Fruit fly (Drosophila melanogaster): ENCODE measurements around the gene Septin1.

The Septin1 gene

dm6 chrX:21339476-21339931, 18.6 kb upstream of the Septin1 start, which contains the start of the genes tty and fliI (continued):
- TF ChIP-seq ase (GFP tag; IDR thresholded peaks at IDR 0.05) (peak; percentile 90), CG16815 (GFP tag; optimal IDR thresholded peaks at IDR 0.05) (peak; percentile 82), Dref (GFP tag; IDR thresholded peaks at IDR 0.05) (peak; percentile 46), hkb (optimal IDR thresholded peaks at IDR 0.05) (no peak), hkb (GFP tag; IDR thresholded peaks at IDR 0.05) (peak; percentile 88), gcm2 (GFP tag; optimal IDR thresholded peaks at IDR 0.05) (peak; percentile 20), CG1647 (GFP tag; optimal IDR thresholded peaks at IDR 0.05) (peak; percentile 72), CG10321 (GFP tag; IDR thresholded peaks at IDR 0.05) (peak; percentile 49; the same call in 1 of the 2 replicates), zen2 (GFP tag; IDR thresholded peaks at IDR 0.05; ENCODE audit: partially characterized antibody) (no peak), Dll (GFP tag; IDR thresholded peaks at IDR 0.05; ENCODE audit: partially characterized antibody) (0 out of 4 replicates have a peak, but pooled peaks have one; percentile 24), crp (GFP tag; optimal IDR thresholded peaks at IDR 0.05) (peak in 1 of 2 experiments; percentile 56), Side (GFP tag; optimal IDR thresholded peaks at IDR 0.05) (peak; percentile 77), CG15479 (GFP tag; optimal IDR thresholded peaks at IDR 0.05) (no peak), ems (GFP tag; optimal IDR thresholded peaks at IDR 0.05) (peak; percentile 80), Hr3 (GFP tag; optimal IDR thresholded peaks at IDR 0.05) (peak; percentile 77), tap (tag; optimal IDR thresholded peaks at IDR 0.05) (peak; percentile 60), CG11560 (tag; IDR thresholded peaks at IDR 0.05) (peak; percentile 75; the same call in 2 of the 3 replicates), NC2α (GFP tag; optimal IDR thresholded peaks at IDR 0.05) (peak; percentile 67), HLH4C (GFP tag; IDR thresholded peaks at IDR 0.05; ENCODE audit: partially characterized antibody) (no peak), Deaf1 (tag; optimal IDR thresholded peaks at IDR 0.05) (peak; percentile 54), CG17912 (GFP tag; optimal IDR thresholded peaks at IDR 0.05) (peak; percentile 41), eyg (GFP tag; optimal IDR thresholded peaks at IDR 0.05) (peak; percentile 66), CG4360 (GFP tag; IDR thresholded peaks at IDR 0.05) (0 out of 2 replicates have a peak, but pooled peaks have one; percentile 5), Fer1 (GFP tag; optimal IDR thresholded peaks at IDR 0.05) (peak; percentile 61), zfh2 (GFP tag; optimal IDR thresholded peaks at IDR 0.05) (peak; percentile 90), Vsx1 (GFP tag; optimal IDR thresholded peaks at IDR 0.05) (peak; percentile 74), onecut (GFP tag; IDR thresholded peaks at IDR 0.05) (peak; percentile 43), Mes4 (GFP tag; optimal IDR thresholded peaks at IDR 0.05) (peak; percentile 74), chn (GFP tag; optimal IDR thresholded peaks at IDR 0.05) (peak; percentile 92), CG7987 (GFP tag; optimal IDR thresholded peaks at IDR 0.05) (peak; percentile 69), CG6654 (GFP tag; optimal IDR thresholded peaks at IDR 0.05) (peak; percentile 36), Lhr (GFP tag; optimal IDR thresholded peaks at IDR 0.05) (peak; percentile 88), CG17568 (GFP tag; optimal IDR thresholded peaks at IDR 0.05) (no peak), vvl (GFP tag; IDR thresholded peaks at IDR 0.05) (peak; percentile 92), CG11695 (GFP tag; IDR thresholded peaks at IDR 0.05) (peak; percentile 88), p53 (GFP tag; optimal IDR thresholded peaks at IDR 0.05) (peak; percentile 48), chif (GFP tag; optimal IDR thresholded peaks at IDR 0.05) (peak; percentile 74 to 82), CG1832 (GFP tag; optimal IDR thresholded peaks at IDR 0.05) (no peak), CG4424 (GFP tag; optimal IDR thresholded peaks at IDR 0.05) (peak; percentile 65), CG7271 (tag; optimal IDR thresholded peaks at IDR 0.05) (no peak), pan (optimal IDR thresholded peaks at IDR 0.05) (no peak), pan (GFP tag; optimal IDR thresholded peaks at IDR 0.05 in 1 of 2, IDR thresholded peaks at IDR 0.05 in 1 of 2) (peak in 1 of 2 experiments; percentile 90), CG17385 (GFP tag; optimal IDR thresholded peaks at IDR 0.05) (peak; percentile 90), fd3F (GFP tag; optimal IDR thresholded peaks at IDR 0.05) (peak; percentile 67), CG30403 (GFP tag; optimal IDR thresholded peaks at IDR 0.05) (peak; percentile 81), stc (GFP tag; IDR thresholded peaks at IDR 0.05) (peak; percentile 81), dmrt11E (tag; optimal IDR thresholded peaks at IDR 0.05) (peak; percentile 65), usp (GFP tag; optimal IDR thresholded peaks at IDR 0.05) (no peak), ftz-f1 (GFP tag; optimal IDR thresholded peaks at IDR 0.05) (peak; percentile 68), wek (GFP tag; optimal IDR thresholded peaks at IDR 0.05) (peak; percentile 33), Dek (tag; optimal IDR thresholded peaks at IDR 0.05) (peak; percentile 78)

All from whole organism, embryonic.